Worm (Caenorhabditis elegans) whole organism, L2 larva: ENCODE measurements around the gene EEED8.3.
A peak's percentile ranks its signal among the peaks of the same experiment; 100 is the strongest.

Source experiments
- C34F6.9 ChIP-seq: fragments of 150-350 bp; optimal IDR thresholded peaks from 2 replicates; lab custom pipeline; 2014; ENCODE audit warnings: missing biosample characterization, missing genetic modification characterization
- R02D3.7 ChIP-seq: fragments of 150-350 bp; optimal IDR thresholded peaks from 2 replicates; lab custom pipeline; 2014; ENCODE audit warnings: missing biosample characterization, missing genetic modification characterization
- Y55F3AM.14 ChIP-seq: fragments of 200-800 bp; sonication (Bioruptor generic); optimal IDR thresholded peaks from 2 replicates; lab custom pipeline; 2018; ENCODE audit warnings: mild to moderate bottlenecking, missing genetic modification characterization, missing compliant biosample characterization
- alr-1 ChIP-seq: fragments of 150-350 bp; optimal IDR thresholded peaks from 2 replicates; lab custom pipeline; 2014; ENCODE audit warnings: missing biosample characterization, missing genetic modification characterization
- aly-2 ChIP-seq: fragments of 150-350 bp; optimal IDR thresholded peaks from 2 replicates; lab custom pipeline; 2014; ENCODE audit warnings: missing biosample characterization, missing genetic modification characterization
- ceh-16 ChIP-seq: fragments of 150-350 bp; optimal IDR thresholded peaks from 2 replicates; lab custom pipeline; 2014; ENCODE audit warnings: missing biosample characterization, missing genetic modification characterization
- ceh-82 ChIP-seq: fragments of 150-350 bp; optimal IDR thresholded peaks from 2 replicates; lab custom pipeline; 2014; ENCODE audit warnings: missing biosample characterization, missing genetic modification characterization
- crh-2 ChIP-seq: sonication (generic microtip); optimal IDR thresholded peaks from 2 replicates; lab custom pipeline; 2017; ENCODE audit warnings: missing biosample characterization, missing genetic modification characterization
- elt-1 ChIP-seq: fragments of 150-350 bp; optimal IDR thresholded peaks from 2 replicates; lab custom pipeline; 2014; ENCODE audit warnings: missing biosample characterization, missing genetic modification characterization
- elt-3 ChIP-seq: sonication (generic microtip); optimal IDR thresholded peaks from 2 replicates; lab custom pipeline; 2017; ENCODE audit warnings: missing biosample characterization, missing genetic modification characterization
- fos-1 ChIP-seq: fragments of 150-350 bp; optimal IDR thresholded peaks from 2 replicates; lab custom pipeline; 2014; ENCODE audit warnings: missing biosample characterization, missing genetic modification characterization
- gmeb-1 ChIP-seq: fragments of 150-350 bp; optimal IDR thresholded peaks from 2 replicates; lab custom pipeline; 2014; ENCODE audit warnings: missing biosample characterization, missing genetic modification characterization
- lin-11 ChIP-seq: fragments of 150-350 bp; sonication (generic microtip); optimal IDR thresholded peaks from 2 replicates; lab custom pipeline; 2014; ENCODE audit warnings: missing biosample characterization, missing genetic modification characterization, inconsistent platforms, mixed read lengths
- lin-13 ChIP-seq: fragments of 150-350 bp; optimal IDR thresholded peaks from 2 replicates; lab custom pipeline; 2014; ENCODE audit warnings: missing biosample characterization, missing genetic modification reagents, missing genetic modification characterization
- lin-39 ChIP-seq: fragments of 150-350 bp; optimal IDR thresholded peaks from 2 replicates; lab custom pipeline; 2014; ENCODE audit warnings: missing biosample characterization, missing genetic modification reagents, missing genetic modification characterization
- lsy-2 ChIP-seq, 2 experiments: fragments of 150-350 bp in 1 of 2; sonication (generic microtip) in 1 of 2; optimal IDR thresholded peaks; 2 replicates each; lab custom pipeline; 2014 to 2017; ENCODE audit warnings: missing biosample characterization in 2 of 2, missing genetic modification characterization in 2 of 2
- mab-5 ChIP-seq: fragments of 150-350 bp; optimal IDR thresholded peaks from 2 replicates; lab custom pipeline; 2014; ENCODE audit warnings: missing biosample characterization, missing genetic modification characterization
- mbf-1 ChIP-seq: sonication (generic microtip); optimal IDR thresholded peaks from 2 replicates; lab custom pipeline; 2017; ENCODE audit warnings: missing biosample characterization, missing genetic modification characterization
- nhr-11 ChIP-seq: fragments of 150-350 bp; optimal IDR thresholded peaks from 2 replicates; lab custom pipeline; 2014; ENCODE audit warnings: missing biosample characterization, missing genetic modification characterization
- nhr-12 ChIP-seq: fragments of 150-350 bp; optimal IDR thresholded peaks from 2 replicates; lab custom pipeline; 2014; ENCODE audit warnings: missing biosample characterization, missing genetic modification characterization
- nhr-129 ChIP-seq: fragments of 150-350 bp; optimal IDR thresholded peaks from 2 replicates; lab custom pipeline; 2014; ENCODE audit warnings: missing biosample characterization, missing genetic modification characterization
- nhr-23 ChIP-seq: fragments of 150-350 bp; optimal IDR thresholded peaks from 2 replicates; lab custom pipeline; 2014; ENCODE audit warnings: missing biosample characterization, missing genetic modification reagents, missing genetic modification characterization
- nhr-237 ChIP-seq: fragments of 150-350 bp; optimal IDR thresholded peaks from 2 replicates; lab custom pipeline; 2014; ENCODE audit warnings: missing biosample characterization, missing genetic modification characterization
- nhr-25 ChIP-seq: fragments of 150-350 bp; sonication (generic microtip); optimal IDR thresholded peaks from 3 replicates; lab custom pipeline; 2014; ENCODE audit warnings: missing biosample characterization, missing genetic modification characterization
- nhr-6 ChIP-seq: fragments of 150-350 bp; optimal IDR thresholded peaks from 2 replicates; lab custom pipeline; 2014; ENCODE audit warnings: missing biosample characterization, missing genetic modification characterization
- nhr-77 ChIP-seq: fragments of 150-350 bp; optimal IDR thresholded peaks from 2 replicates; lab custom pipeline; 2014; ENCODE audit warnings: missing biosample characterization, missing genetic modification characterization
- sem-4 ChIP-seq: fragments of 150-350 bp; optimal IDR thresholded peaks from 2 replicates; lab custom pipeline; 2014; ENCODE audit warnings: missing biosample characterization, missing genetic modification reagents, missing genetic modification characterization
- skn-1 ChIP-seq: sonication (generic microtip); optimal IDR thresholded peaks from 2 replicates; lab custom pipeline; 2017; ENCODE audit warnings: missing biosample characterization, missing genetic modification characterization
- sma-3 ChIP-seq: sonication (generic microtip); optimal IDR thresholded peaks from 2 replicates; lab custom pipeline; 2016; ENCODE audit warnings: missing genetic modification reagents, missing genetic modification characterization, missing compliant biosample characterization
- unc-39 ChIP-seq: fragments of 150-350 bp; optimal IDR thresholded peaks from 2 replicates; lab custom pipeline; 2014; ENCODE audit warnings: missing biosample characterization, missing genetic modification characterization
- unc-55 ChIP-seq: fragments of 150-350 bp; sonication (generic microtip); optimal IDR thresholded peaks from 3 replicates; lab custom pipeline; 2014; ENCODE audit warnings: missing biosample characterization, missing genetic modification reagents, missing genetic modification characterization
- zag-1 ChIP-seq: fragments of 150-350 bp; optimal IDR thresholded peaks from 2 replicates; lab custom pipeline; 2014; ENCODE audit warnings: missing biosample characterization, missing genetic modification characterization
- ztf-1 ChIP-seq: fragments of 200-800 bp; sonication (Bioruptor generic); conservative IDR thresholded peaks from 2 replicates; pipeline ENCODE4 v1.3.6; 2022; ENCODE audit warnings: missing genetic modification characterization, missing compliant biosample characterization
- ztf-11 ChIP-seq: sonication (generic microtip); optimal IDR thresholded peaks from 2 replicates; lab custom pipeline; 2017; ENCODE audit warnings: missing biosample characterization, missing genetic modification characterization
- ztf-4 ChIP-seq: fragments of 150-350 bp; optimal IDR thresholded peaks from 2 replicates; lab custom pipeline; 2014; ENCODE audit warnings: missing biosample characterization, missing genetic modification characterization

The EEED8.3 gene

DNA sequence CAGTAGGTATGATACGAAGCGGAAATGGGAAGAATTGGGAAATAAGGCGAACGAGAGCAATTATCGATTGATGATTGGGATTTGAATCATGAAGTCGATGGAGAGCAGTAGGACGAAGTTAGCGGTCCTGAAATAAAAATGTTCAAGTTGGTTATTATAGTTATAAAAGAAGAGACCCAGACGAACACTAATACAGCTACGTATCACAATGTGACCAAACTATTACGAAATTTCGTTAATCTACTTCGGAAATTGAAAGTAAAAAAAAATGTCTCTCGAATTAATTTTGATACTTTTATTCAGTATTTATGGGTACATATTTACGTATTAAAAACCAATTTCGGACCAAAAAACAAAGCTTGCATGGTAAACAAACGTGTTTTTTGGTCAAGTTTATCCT is 12.4 kb downstream of the EEED8.3 start:
- no peak for TF ChIP-seq zag-1
- no peak for TF ChIP-seq nhr-129 (tag; lab: Kevin White, UChicago)
- TF ChIP-seq skn-1 (tag; lab: Kevin White, UChicago) = no peak
- no peak for TF ChIP-seq sma-3 (GFP tag; lab: Kevin White, UChicago)
- TF ChIP-seq nhr-23 (tag; lab: Kevin White, UChicago) = no peak
- TF ChIP-seq elt-3 = no peak
- TF ChIP-seq gmeb-1 (tag; lab: Kevin White, UChicago) = no peak
- TF ChIP-seq lin-11 = no peak
- TF ChIP-seq nhr-11 (tag; lab: Kevin White, UChicago) = no peak
- no peak for TF ChIP-seq fos-1
- no peak for TF ChIP-seq unc-55 (GFP tag; lab: Kevin White, UChicago)
- TF ChIP-seq ztf-1 (GFP tag; lab: Robert Waterston, UW) = no peak
- no peak for TF ChIP-seq lin-39 (tag; lab: Kevin White, UChicago)
- TF ChIP-seq mbf-1 = no peak
- no peak for TF ChIP-seq aly-2 (tag; lab: Kevin White, UChicago)
- TF ChIP-seq nhr-6 (tag; lab: Kevin White, UChicago) = no peak

DNA sequence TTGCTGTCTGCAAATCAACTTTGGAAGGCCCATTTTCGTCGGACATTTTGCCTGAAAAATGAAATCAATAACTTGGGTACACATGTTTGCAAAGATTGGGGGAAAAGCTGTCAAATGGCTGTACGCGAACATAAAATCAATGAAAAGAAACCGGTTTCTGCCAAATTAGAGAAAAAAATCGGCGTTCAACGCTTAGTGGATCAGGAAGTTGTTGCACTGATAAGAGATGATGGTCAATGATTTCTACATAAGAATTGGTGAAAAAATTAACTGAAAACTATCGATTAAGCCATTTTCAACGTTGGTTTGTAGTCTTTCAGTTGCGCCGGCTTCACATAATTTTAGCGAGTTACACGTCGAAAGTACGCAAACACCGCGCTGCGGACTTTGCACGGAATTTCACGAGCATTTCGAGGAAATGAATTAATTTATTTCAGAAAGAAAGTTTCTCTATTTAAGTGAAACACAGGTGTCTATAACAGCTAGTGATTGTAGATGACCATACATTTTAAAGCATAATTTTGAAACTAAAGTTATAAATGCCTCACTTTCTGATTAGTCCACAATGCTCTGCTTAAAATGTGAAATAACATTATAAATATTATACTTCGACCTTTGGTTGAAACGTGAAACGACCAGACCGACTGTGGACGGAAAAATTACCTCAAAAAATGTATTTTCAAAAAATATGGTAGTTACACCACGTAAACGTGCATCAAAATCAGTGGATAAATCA is 15.6 kb downstream of the EEED8.3 start, which contains the start of the genes F07F6.4 and F07F6.2:
TSS of gene F07F6.4 (minus strand) at position 51 of the 736 bp plus-strand sequence.
TSS of gene F07F6.2 (plus strand) at position 686 of the 736 bp plus-strand sequence.
- TF ChIP-seq C34F6.9 (tag; lab: Kevin White, UChicago) (peak; percentile 59), lin-13 (GFP tag; lab: Kevin White, UChicago) (peak; percentile 5), nhr-129 (tag; lab: Kevin White, UChicago) (peak; percentile 8), crh-2 (peak; percentile 88), mab-5 (tag; lab: Kevin White, UChicago) (no peak), lsy-2 (tag; optimal IDR thresholded peaks at IDR 0.05; lab: Kevin White, UChicago) (peak in 1 of 2 experiments; percentile 58)

DNA sequence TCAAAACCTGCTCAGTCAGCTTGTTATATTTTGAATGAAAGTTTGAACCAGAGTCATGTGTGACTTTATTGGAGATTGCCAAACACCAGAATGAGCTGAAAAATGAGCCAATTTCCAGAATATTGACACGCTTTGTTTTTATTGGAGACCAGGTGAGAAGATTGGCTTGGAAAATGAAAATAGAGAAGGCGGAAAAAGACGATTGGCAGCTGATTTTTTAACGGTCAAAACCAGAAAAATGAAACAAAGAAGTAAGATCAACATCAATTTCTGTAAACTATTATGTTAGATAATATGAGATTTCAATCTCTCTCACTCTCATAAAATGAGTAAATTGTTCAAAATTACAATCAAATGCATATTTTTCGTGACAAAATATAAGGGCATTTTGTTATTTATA is 19.0 kb downstream of the EEED8.3 start, which contains the start of gene srx-114:
TSS of gene srx-114 (minus strand) at position 101 of the 400 bp plus-strand sequence.
- no peak for TF ChIP-seq nhr-129 (tag; lab: Kevin White, UChicago)
- no peak for TF ChIP-seq Y55F3AM.14 (GFP tag; lab: Kevin White, UChicago)
- no peak for TF ChIP-seq nhr-237 (tag; lab: Kevin White, UChicago)
- no peak for TF ChIP-seq ztf-1 (GFP tag; lab: Robert Waterston, UW)
- TF ChIP-seq lin-11 = no peak
- TF ChIP-seq lin-13 (GFP tag; lab: Kevin White, UChicago) = no peak
- no peak for TF ChIP-seq lsy-2 (tag; optimal IDR thresholded peaks at IDR 0.05; lab: Kevin White, UChicago)

DNA sequence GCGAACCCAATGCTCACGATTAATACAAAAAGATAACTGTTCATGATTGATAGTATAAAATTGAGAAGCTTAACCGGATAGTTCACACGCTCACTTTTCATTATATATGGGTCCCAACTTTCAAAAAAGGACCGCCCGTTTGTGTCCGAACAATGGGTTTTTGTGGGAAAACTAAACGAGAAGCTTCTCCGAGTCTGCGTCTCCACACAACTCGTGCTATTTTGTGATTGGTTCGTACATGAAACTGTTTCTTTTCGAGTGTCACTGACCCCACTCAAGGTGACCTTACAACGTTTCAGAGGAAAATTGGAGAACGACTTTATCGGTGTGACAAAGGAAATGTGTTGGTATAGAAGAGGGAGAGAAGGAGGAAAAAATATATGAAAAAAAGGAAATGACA is 22.8 kb downstream of the EEED8.3 start, which contains the start of gene dct-5:
TSS of gene dct-5 (minus strand) at position 101 of the 400 bp plus-strand sequence.
- no peak for TF ChIP-seq ceh-82 (tag; lab: Kevin White, UChicago)
- TF ChIP-seq nhr-25 = no peak
- TF ChIP-seq unc-39 (tag; lab: Kevin White, UChicago) = no peak
- TF ChIP-seq sem-4 (tag; lab: Kevin White, UChicago) = no peak

DNA sequence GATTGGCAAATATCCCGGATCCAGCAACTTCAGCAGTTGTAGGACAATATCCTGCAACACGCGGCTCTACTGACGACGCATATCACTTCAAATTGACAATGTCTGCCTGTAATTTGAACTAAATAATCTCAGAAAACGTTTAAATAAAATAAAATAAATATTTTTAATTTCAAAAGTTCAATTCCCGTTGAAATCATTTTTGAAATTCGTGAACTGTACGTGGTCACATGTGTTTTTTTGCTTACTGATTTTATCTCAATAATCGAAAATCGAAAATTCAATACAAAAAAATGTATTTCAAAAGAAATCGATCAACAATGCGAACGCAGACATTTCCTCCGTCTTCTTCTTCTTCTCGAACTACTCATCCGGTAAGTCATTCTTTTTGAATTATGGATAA is 23.5 kb downstream of the EEED8.3 start, which contains the start of gene F07F6.1:
TSS of gene F07F6.1 (plus strand) at position 301 of the 400 bp plus-strand sequence.
- no peak for TF ChIP-seq nhr-25
- no peak for TF ChIP-seq fos-1
- TF ChIP-seq nhr-6 (tag; lab: Kevin White, UChicago) = no peak
- TF ChIP-seq lsy-2 (tag; optimal IDR thresholded peaks at IDR 0.05; lab: Kevin White, UChicago) = no peak
- TF ChIP-seq nhr-12 (tag; lab: Kevin White, UChicago) = no peak
- no peak for TF ChIP-seq alr-1 (tag; lab: Kevin White, UChicago)
- TF ChIP-seq nhr-77 (tag; lab: Kevin White, UChicago) = no peak
- TF ChIP-seq elt-1 (tag; lab: Kevin White, UChicago) = no peak
- TF ChIP-seq ceh-16 (tag; lab: Kevin White, UChicago) = no peak
- TF ChIP-seq R02D3.7 (tag; lab: Kevin White, UChicago) = no peak
- TF ChIP-seq skn-1 (tag; lab: Kevin White, UChicago) = no peak
- TF ChIP-seq ztf-4 (tag; lab: Kevin White, UChicago) = no peak
- TF ChIP-seq elt-3 = no peak
- TF ChIP-seq nhr-11 (tag; lab: Kevin White, UChicago) = no peak
- no peak for TF ChIP-seq ztf-11 (tag; lab: Kevin White, UChicago)
- TF ChIP-seq ceh-82 (tag; lab: Kevin White, UChicago) = no peak
